Worm (Caenorhabditis elegans) whole organism, midembryonic: ENCODE data around the gene B0454.5.
A peak's percentile ranks its signal among the peaks of the same experiment; 100 is the strongest.
"Not testable (repeated sequence)": the region's sequence is repeated elsewhere in the genome, so short reads cannot be mapped to it uniquely, and the experiment has no call there.

Experiments used
- T22C8.4 ChIP-seq: fragments of 200-800 bp; sonication (Bioruptor generic); IDR thresholded peaks from 2 replicates; pipeline ENCODE4 v1.3.6; 2022; ENCODE audit warnings: missing genetic modification characterization, missing compliant biosample characterization
- cog-1 ChIP-seq: sonication (generic microtip); optimal IDR thresholded peaks from 2 replicates; lab custom pipeline; 2016; ENCODE audit warnings: missing genetic modification characterization, missing compliant biosample characterization
- flt-1 ChIP-seq: fragments of 200-800 bp; sonication (Bioruptor generic); IDR thresholded peaks from 2 replicates; pipeline ENCODE4 v1.3.6; 2022; ENCODE audit warnings: missing genetic modification characterization, missing compliant biosample characterization
- klf-2 ChIP-seq: fragments of 200-800 bp; sonication (Bioruptor generic); conservative IDR thresholded peaks from 2 replicates; pipeline ENCODE4 v1.3.6; 2022; ENCODE audit warnings: missing genetic modification reagents, missing genetic modification characterization, missing compliant biosample characterization
- med-1 ChIP-seq: sonication (generic microtip); optimal IDR thresholded peaks from 2 replicates; lab custom pipeline; 2017; ENCODE audit warnings: missing genetic modification characterization, mild to moderate bottlenecking, missing compliant biosample characterization, antibody characterized with exemption, missing genetic modification reagents; ENCODE audit not compliant: insufficient read depth
- ref-1 ChIP-seq: fragments of 200-800 bp; sonication (Bioruptor generic); conservative IDR thresholded peaks from 2 replicates; pipeline ENCODE4 v1.3.6; 2022; ENCODE audit warnings: missing genetic modification reagents, missing genetic modification characterization, missing compliant biosample characterization
- tab-1 ChIP-seq: fragments of 200-800 bp; sonication (Bioruptor generic); IDR thresholded peaks from 2 replicates; pipeline ENCODE4 v1.3.6; 2022; ENCODE audit warnings: missing genetic modification characterization, missing compliant biosample characterization
- ztf-23 ChIP-seq: fragments of 200-800 bp; sonication (Bioruptor generic); IDR thresholded peaks from 2 replicates; pipeline ENCODE4 v1.3.6; 2022; ENCODE audit warnings: missing genetic modification reagents, missing genetic modification characterization, missing compliant biosample characterization
- ztf-29 ChIP-seq: fragments of 200-800 bp; sonication (Bioruptor generic); IDR thresholded peaks from 2 replicates; pipeline ENCODE4 v1.3.6; 2022; ENCODE audit warnings: missing genetic modification reagents, missing genetic modification characterization, missing compliant biosample characterization

Gene B0454.5

DNA sequence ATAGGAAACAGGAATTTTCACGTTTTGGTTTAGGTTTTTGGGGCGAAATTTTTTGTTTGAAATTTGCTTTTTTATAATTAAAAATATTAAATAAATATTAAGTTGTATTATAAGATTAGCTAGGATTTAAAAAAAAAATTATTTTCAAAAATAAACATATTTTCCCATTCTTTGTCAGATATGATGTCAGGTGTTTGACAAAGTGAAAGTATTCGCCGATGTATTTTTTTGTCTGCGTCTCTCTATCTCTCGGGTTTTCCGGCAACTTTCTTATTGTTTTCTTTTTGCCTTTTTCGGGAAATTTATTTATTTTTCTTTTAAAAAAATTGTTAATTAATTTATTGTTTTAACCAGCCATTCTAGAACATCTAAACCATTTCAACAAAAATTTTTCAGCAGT, 8.2 kb upstream of the B0454.5 start:
- no peak for TF ChIP-seq tab-1 (GFP tag; lab: Robert Waterston, UW)
- TF ChIP-seq ztf-23 (GFP tag; lab: Robert Waterston, UW), result no peak
- no peak for TF ChIP-seq ref-1 (GFP tag; lab: Robert Waterston, UW)
- no peak for TF ChIP-seq med-1 (GFP tag; lab: Kevin White, UChicago)
- no peak for TF ChIP-seq cog-1 (tag; lab: Kevin White, UChicago)
- TF ChIP-seq ztf-29 (GFP tag; lab: Robert Waterston, UW), result no peak
- no peak for TF ChIP-seq klf-2
- TF ChIP-seq flt-1 (GFP tag; lab: Robert Waterston, UW), result no peak
- TF ChIP-seq T22C8.4 (GFP tag; lab: Robert Waterston, UW), result no peak

DNA sequence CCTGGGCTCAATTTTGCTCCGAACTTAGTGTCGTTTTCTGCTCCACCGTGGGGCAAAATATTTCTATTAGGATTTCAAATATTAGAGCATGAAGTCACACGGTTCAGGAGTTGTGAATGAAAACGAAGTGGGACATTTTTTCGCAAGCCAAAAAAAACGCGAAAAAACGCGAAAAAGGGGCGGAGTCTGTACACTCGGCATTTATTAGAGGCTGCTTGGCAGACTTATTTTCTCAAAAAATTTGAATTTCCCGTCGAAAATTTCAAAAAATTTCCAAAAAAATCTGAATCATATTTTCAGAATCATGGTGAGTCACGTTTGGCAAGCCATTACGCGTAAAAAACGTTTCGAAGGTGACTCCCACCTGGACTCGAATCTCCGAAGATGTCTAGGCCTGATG, 6.2 kb upstream of the B0454.5 start, which contains the start of gene B0454.6:
TSS of gene B0454.6 (plus strand) at position 301 of the 400 bp plus-strand sequence.
- not testable (repeated sequence) for TF ChIP-seq cog-1 (tag; lab: Kevin White, UChicago); med-1 (GFP tag; lab: Kevin White, UChicago); ztf-23 (GFP tag; lab: Robert Waterston, UW)

DNA sequence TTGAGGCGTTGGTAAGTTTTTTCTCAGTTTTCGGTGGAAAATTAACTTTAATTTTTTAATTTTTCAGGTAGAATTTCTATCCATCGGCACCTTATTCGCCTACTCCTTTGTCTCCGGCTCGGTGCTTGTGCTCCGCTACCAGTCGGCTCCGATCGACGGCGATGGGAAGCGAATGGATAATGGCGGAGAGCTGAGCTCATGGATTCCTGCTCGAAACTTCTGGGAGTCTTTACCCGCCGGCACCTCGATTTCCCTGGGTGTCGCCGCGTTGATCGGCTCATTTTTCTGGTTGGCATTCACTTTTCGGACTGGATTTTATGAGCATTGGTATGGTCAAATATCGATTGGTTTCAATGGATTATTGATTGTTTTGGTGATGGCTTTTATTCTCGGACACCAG, 3.7 kb upstream of the B0454.5 start:
- TF ChIP-seq T22C8.4 (GFP tag; lab: Robert Waterston, UW) (0 out of 2 replicates have a peak, but pooled peaks have one; percentile 30), klf-2 (no peak), ztf-23 (GFP tag; lab: Robert Waterston, UW) (no peak)

DNA sequence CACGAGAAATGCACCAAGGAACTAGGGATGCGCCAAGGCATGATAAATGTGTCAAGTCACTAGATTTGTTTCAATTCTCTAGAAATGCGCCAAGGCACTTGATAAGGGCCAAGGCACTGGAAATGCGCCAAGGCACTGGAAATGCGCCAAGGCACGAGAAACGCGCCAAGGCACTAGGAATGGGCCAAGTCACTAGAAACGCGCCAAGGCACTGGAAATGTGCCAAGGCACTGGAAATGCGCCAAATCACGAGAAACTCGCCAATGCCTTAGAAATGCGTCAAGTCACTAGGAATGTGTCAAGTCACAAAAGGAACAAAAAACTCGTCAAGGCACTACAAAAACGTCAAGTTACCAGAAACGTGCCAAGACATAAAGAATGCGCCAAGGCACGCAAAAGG, 2.3 kb upstream of the B0454.5 start:
- TF ChIP-seq med-1 (GFP tag; lab: Kevin White, UChicago) (no peak), ref-1 (GFP tag; lab: Robert Waterston, UW) (no peak), ztf-23 (GFP tag; lab: Robert Waterston, UW) (no peak), klf-2 (no peak), tab-1 (GFP tag; lab: Robert Waterston, UW) (no peak), flt-1 (GFP tag; lab: Robert Waterston, UW) (no peak), ztf-29 (GFP tag; lab: Robert Waterston, UW) (no peak), T22C8.4 (GFP tag; lab: Robert Waterston, UW) (no peak)

DNA sequence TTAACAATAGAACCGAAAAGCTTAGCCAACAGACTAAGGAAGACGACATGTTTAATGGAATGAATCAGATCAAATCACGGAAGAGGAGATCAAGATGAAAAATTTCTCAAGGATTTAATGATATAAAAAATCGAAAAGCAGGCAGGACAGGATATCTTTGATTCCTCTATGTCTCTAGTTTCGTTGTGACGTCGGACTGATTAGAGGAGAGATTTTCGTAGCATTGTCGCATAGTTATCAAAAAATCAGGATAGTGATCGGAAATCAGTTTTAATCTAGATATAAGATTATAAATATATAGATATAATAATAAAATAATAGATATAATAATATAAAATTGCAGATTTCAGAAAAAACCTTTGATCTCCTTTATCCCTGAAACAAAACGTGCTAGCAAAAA, 4.7 kb downstream of the B0454.5 start, which contains the start of gene B0454.8:
TSS of gene B0454.8 (minus strand) at position 101 of the 400 bp plus-strand sequence.
- TF ChIP-seq flt-1 (GFP tag; lab: Robert Waterston, UW) (no peak), T22C8.4 (GFP tag; lab: Robert Waterston, UW) (no peak)

DNA sequence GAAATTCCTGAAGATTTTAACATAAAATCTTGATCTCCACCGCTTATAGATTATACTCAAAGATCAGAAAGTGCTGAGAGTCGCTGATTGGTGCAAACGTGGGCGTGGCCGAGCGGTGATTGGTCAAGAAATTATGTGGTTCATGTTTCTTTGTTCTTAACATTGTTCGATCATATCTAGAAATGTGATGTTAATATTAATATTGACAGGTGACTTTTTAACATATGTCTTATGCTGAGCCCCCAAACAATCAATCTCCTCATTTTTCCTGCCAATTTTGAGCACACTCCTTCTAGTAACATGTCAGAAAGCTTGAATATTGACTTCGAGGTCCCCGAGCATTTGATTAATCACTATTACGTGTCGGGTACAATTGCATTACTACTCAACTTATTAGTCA, 5.4 kb downstream of the B0454.5 start, which contains the start of gene sri-29:
TSS of gene sri-29 (plus strand) at position 301 of the 400 bp plus-strand sequence.
- TF ChIP-seq ztf-23 (GFP tag; lab: Robert Waterston, UW), result no peak
- TF ChIP-seq ztf-29 (GFP tag; lab: Robert Waterston, UW), result no peak
- no peak for TF ChIP-seq flt-1 (GFP tag; lab: Robert Waterston, UW)
- no peak for TF ChIP-seq ref-1 (GFP tag; lab: Robert Waterston, UW)
- TF ChIP-seq klf-2, result no peak

DNA sequence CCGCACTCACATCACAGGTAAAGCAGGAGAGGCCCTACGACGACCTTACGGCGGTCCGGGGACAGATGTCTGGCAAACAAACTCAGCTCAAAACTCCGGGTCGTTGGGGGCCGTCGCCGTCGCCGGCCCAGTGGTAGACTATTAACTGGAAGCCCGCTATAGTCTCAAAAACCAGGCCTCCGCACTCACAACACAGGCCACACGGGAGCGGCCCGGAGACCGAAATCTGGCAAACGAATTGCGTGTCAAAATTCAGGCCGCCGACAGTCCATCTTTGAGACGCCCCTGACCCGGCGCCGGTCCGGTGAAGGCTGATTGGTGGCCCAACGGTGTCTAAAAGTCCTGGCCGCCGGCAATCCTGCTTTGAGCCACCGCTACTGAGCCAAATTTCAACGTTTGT, 6.8 kb downstream of the B0454.5 start:
- no peak for TF ChIP-seq klf-2
- no peak for TF ChIP-seq ztf-29 (GFP tag; lab: Robert Waterston, UW)
- TF ChIP-seq med-1 (GFP tag; lab: Kevin White, UChicago), result no peak
- TF ChIP-seq flt-1 (GFP tag; lab: Robert Waterston, UW), result no peak
- TF ChIP-seq cog-1 (tag; lab: Kevin White, UChicago), result no peak
- no peak for TF ChIP-seq T22C8.4 (GFP tag; lab: Robert Waterston, UW)
- TF ChIP-seq ref-1 (GFP tag; lab: Robert Waterston, UW), result no peak
- no peak for TF ChIP-seq tab-1 (GFP tag; lab: Robert Waterston, UW)
- no peak for TF ChIP-seq ztf-23 (GFP tag; lab: Robert Waterston, UW)

DNA sequence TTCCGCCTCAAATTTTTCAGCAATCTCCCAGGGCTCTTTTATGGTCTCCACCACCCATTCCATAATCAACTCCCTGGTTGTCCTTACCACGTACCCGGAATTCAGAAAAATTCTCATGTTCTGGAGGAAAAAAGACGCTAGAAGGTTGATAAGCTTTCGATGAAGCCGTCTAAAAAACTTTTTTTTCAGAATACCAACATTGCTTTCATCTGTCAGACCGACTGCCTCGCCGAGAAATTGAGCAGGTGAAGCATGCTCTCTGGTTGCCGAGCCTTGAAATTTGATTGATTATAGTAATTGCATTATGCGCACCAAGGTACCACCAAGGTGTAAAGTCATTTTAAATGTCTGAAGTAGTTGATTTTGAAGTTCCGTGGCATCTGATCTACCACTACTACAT, 7.2 kb downstream of the B0454.5 start, which contains the start of gene sri-30:
TSS of gene sri-30 (plus strand) at position 301 of the 400 bp plus-strand sequence.
- TF ChIP-seq ztf-23 (GFP tag; lab: Robert Waterston, UW) (no peak), klf-2 (no peak), ref-1 (GFP tag; lab: Robert Waterston, UW) (no peak), ztf-29 (GFP tag; lab: Robert Waterston, UW) (no peak), tab-1 (GFP tag; lab: Robert Waterston, UW) (no peak), med-1 (GFP tag; lab: Kevin White, UChicago) (no peak), flt-1 (GFP tag; lab: Robert Waterston, UW) (no peak), T22C8.4 (GFP tag; lab: Robert Waterston, UW) (no peak), cog-1 (tag; lab: Kevin White, UChicago) (no peak)

DNA sequence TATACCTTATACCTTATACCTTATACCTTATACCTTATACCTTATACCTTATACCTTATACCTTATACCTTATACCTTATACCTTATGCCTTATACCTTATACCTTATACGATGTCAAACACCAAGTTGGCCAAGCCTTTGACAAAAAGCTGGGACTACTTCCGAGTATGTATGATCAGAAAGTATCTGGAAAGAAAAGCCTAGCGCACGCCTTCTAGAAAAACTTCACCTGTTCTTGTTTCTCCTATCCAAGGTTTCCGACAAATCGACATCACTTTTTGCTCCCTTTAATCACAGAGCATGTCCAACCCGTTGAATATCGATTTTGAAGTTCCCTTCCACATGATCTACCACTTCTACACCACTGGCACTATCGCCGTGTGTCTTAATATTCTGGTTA, 9.7 kb downstream of the B0454.5 start, which contains the start of gene sri-28:
TSS of gene sri-28 (plus strand) at position 301 of the 400 bp plus-strand sequence.
- TF ChIP-seq med-1 (GFP tag; lab: Kevin White, UChicago), result no peak
- TF ChIP-seq klf-2, result no peak
- TF ChIP-seq T22C8.4 (GFP tag; lab: Robert Waterston, UW), result no peak
- TF ChIP-seq ref-1 (GFP tag; lab: Robert Waterston, UW), result no peak
- no peak for TF ChIP-seq tab-1 (GFP tag; lab: Robert Waterston, UW)
- TF ChIP-seq flt-1 (GFP tag; lab: Robert Waterston, UW), result no peak
- no peak for TF ChIP-seq cog-1 (tag; lab: Kevin White, UChicago)
- no peak for TF ChIP-seq ztf-23 (GFP tag; lab: Robert Waterston, UW)
- TF ChIP-seq ztf-29 (GFP tag; lab: Robert Waterston, UW), result no peak

DNA sequence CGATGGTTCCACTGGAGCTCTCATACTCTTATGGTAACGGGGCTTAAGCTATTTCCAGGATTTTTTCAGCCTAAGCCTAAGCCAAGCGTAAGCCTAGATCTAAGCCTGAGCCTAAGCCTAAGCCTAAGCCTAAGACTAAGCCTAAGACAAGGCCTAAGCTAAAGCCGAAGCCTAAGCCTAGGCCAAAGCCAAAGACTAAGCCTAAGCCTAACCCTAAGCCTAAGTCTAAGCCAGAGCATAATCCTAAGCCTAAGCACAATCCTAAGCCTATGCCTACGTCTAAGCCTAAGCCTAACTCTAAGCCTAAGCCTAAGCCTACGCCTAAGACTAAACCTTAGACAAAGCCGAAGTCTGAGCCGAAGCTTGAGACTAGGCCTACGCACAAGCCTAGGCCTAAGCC, 10.3 kb downstream of the B0454.5 start:
- no peak for TF ChIP-seq ref-1 (GFP tag; lab: Robert Waterston, UW)
- no peak for TF ChIP-seq med-1 (GFP tag; lab: Kevin White, UChicago)
- TF ChIP-seq klf-2, result no peak
